Fruit fly (Drosophila melanogaster): ENCODE results near the gene CG11380.

CG11380 gene

DNA sequence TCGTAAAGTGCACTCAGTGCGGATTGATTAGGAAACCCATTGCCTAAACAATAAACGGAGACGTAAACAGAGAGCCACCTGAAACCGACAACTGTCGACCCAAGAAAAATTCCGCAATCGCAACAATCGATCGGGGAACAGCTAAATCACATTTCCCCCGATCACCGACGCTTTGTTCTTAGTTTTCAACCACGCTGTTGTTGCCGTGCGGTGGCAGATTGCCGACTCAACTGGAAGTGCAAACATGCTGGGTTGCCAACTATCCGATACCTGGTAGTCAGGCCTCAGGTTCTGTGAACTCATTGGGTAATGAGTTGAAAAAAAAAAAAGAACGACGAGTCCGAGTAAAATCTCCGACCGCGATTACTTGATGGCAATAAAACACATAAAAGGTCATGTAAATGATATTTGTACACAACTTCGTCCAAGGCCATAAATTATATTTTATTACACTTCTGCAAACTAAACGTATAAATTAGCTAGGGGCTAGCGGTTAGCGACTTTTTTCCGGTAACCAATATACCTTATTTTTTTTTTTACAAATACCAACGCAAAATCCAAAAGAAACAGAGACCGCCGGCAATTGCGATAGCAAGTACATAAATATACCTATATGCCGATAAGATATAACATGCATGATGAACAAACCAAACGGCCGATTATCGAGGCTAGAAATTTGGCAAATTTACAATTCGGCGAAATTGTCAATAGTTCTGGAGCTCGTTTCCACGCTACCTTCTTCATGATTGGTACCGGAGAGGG lies 20.8 kb upstream of the CG11380 start, which contains the start of gene CG11378:
Gene CG11378 (plus strand): TSS at position 712 of the 762 bp plus-strand sequence.
- TF ChIP-seq Hr83 (GFP tag; optimal IDR thresholded peaks at IDR 0.05; ENCODE audit: poor library complexity, severe bottlenecking) (no peak), fru (GFP tag; optimal IDR thresholded peaks at IDR 0.05) (peak; percentile 4)

DNA sequence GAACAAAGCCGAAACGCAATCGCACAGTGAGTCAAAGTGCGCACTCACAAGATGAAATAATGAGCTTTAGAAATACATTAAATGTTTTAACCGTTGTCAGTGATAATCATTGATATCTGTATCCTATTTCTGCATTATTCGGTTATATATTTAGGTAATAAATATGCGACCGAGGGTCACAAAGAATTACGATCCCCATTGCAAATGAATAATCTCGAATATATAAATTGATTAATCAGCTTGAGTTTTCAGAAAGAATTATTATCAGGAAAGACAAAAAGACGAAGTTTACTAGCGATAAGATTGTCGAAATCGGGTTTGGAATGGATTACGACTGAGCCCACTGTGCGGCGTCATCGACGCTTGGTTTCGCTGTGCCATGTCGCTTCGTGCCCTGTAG lies 20.1 kb upstream of the CG11380 start:
- peak; percentile 6 for TF ChIP-seq CG9705 (GFP tag; optimal IDR thresholded peaks at IDR 0.05)
- TF ChIP-seq rgr (GFP tag; optimal IDR thresholded peaks at IDR 0.05) = peak; percentile 38
- TF ChIP-seq h (GFP tag; optimal IDR thresholded peaks at IDR 0.05) = peak; percentile 63
- TF ChIP-seq psq (GFP tag; optimal IDR thresholded peaks at IDR 0.05) = peak; percentile 37
- peak; percentile 60 for TF ChIP-seq fru (GFP tag; optimal IDR thresholded peaks at IDR 0.05)
- no peak for TF ChIP-seq usp (GFP tag; optimal IDR thresholded peaks at IDR 0.05)
- no peak for TF ChIP-seq Abd-B (GFP tag; optimal IDR thresholded peaks at IDR 0.05)
- peak; percentile 42 for TF ChIP-seq Hnf4 (GFP tag; optimal IDR thresholded peaks at IDR 0.05)
- no peak for TF ChIP-seq Vsx2 (GFP tag; optimal IDR thresholded peaks at IDR 0.05; ENCODE audit: partially characterized antibody)
- TF ChIP-seq Myc (optimal IDR thresholded peaks at IDR 0.05) = no peak
- peak; percentile 56 for TF ChIP-seq HLH106 (tag; optimal IDR thresholded peaks at IDR 0.05)
- no peak for TF ChIP-seq Dif (GFP tag; optimal IDR thresholded peaks at IDR 0.05; ENCODE audit: partially characterized antibody)
- peak; percentile 51 for TF ChIP-seq br (GFP tag; optimal IDR thresholded peaks at IDR 0.05)
- TF ChIP-seq woc (GFP tag; optimal IDR thresholded peaks at IDR 0.05) = peak; percentile 0
- peak; percentile 37 for TF ChIP-seq ey (GFP tag; optimal IDR thresholded peaks at IDR 0.05)
- no peak for TF ChIP-seq dl (GFP tag; optimal IDR thresholded peaks at IDR 0.05; ENCODE audit: insufficient read depth in 1 of 2, partially characterized antibody in 2 of 2)
- peak; percentile 23 for TF ChIP-seq dmrt93B (GFP tag; optimal IDR thresholded peaks at IDR 0.05)
- TF ChIP-seq N (GFP tag; optimal IDR thresholded peaks at IDR 0.05) = no peak
- peak; percentile 30 for TF ChIP-seq OdsH (GFP tag; optimal IDR thresholded peaks at IDR 0.05)
- peak in 1 of 2 experiments; percentile 65 for TF ChIP-seq foxo (GFP tag; optimal IDR thresholded peaks at IDR 0.05)
- peak; percentile 38 for TF ChIP-seq Sp1 (GFP tag; optimal IDR thresholded peaks at IDR 0.05)

DNA sequence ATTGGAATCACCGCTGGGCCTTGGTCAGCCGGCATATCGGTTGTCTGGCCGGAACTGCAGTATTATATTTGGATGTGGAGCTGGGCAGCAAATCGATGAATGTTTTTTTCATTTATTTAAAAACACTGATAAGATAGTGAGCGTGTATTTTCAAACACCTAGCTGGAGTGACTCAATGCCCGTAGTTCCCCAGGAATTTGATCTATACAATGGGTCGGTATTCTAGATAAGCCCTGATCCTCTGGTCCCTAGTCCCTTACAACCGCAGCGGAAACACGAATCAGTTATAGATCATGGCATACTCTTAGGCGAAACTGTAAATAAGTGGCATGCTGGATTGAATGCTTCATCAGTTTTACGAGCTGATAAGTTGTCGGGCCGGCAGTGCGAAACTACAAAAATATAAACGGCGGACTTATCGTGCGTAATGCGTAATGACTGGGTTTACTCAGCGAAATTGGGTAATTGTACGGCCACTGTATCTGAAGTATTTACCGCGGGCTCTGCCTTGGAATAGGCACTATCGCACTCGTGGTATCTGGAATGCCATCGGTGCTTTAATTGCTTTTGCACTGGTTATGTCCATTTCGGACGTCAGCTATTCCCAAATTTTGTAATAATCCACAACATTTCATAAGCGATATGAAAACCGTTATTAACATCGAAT lies 18.2 kb upstream of the CG11380 start:
- no peak for TF ChIP-seq jim (GFP tag; optimal IDR thresholded peaks at IDR 0.05)
- TF ChIP-seq rgr (GFP tag; optimal IDR thresholded peaks at IDR 0.05) = no peak
- no peak for TF ChIP-seq Hnf4 (GFP tag; optimal IDR thresholded peaks at IDR 0.05)
- no peak for TF ChIP-seq sage (GFP tag; optimal IDR thresholded peaks at IDR 0.05)
- no peak for TF ChIP-seq dsf (GFP tag; optimal IDR thresholded peaks at IDR 0.05; ENCODE audit: borderline replicate concordance)
- no peak for TF ChIP-seq Myc (optimal IDR thresholded peaks at IDR 0.05)
- TF ChIP-seq CG32264 (GFP tag; optimal IDR thresholded peaks at IDR 0.05) = no peak
- TF ChIP-seq pan (optimal IDR thresholded peaks at IDR 0.05) = no peak
- no peak for TF ChIP-seq CrebA (GFP tag; optimal IDR thresholded peaks at IDR 0.05; ENCODE audit: borderline replicate concordance)
- no peak for TF ChIP-seq foxo (GFP tag; optimal IDR thresholded peaks at IDR 0.05)
- no peak for TF ChIP-seq ey (GFP tag; optimal IDR thresholded peaks at IDR 0.05)
- TF ChIP-seq fru (GFP tag; optimal IDR thresholded peaks at IDR 0.05) = no peak
- TF ChIP-seq Abd-B (GFP tag; optimal IDR thresholded peaks at IDR 0.05) = no peak
- no peak for TF ChIP-seq lola (GFP tag; optimal IDR thresholded peaks at IDR 0.05)

DNA sequence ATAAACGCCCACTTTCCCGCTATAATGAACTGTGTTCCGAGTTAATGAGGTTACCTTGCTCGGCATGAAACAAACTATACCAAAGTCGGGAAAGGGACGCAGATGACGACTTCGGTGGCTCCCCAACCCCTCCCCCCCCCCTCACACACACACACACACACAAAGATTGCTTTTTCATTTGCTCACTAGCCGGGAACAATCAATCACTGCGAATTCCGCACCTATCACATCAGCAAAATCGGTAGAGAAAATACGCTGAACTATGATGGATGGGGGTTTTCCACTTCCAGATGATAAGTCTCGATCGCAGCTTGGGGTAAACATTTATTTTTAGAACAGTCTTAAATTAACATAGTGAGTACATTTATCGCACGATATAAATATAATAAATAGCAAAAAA lies 17.5 kb upstream of the CG11380 start:
- TF ChIP-seq Vsx2 (GFP tag; optimal IDR thresholded peaks at IDR 0.05; ENCODE audit: partially characterized antibody) (no peak), rgr (GFP tag; optimal IDR thresholded peaks at IDR 0.05) (no peak), Dfd (GFP tag; optimal IDR thresholded peaks at IDR 0.05) (peak; percentile 54)

DNA sequence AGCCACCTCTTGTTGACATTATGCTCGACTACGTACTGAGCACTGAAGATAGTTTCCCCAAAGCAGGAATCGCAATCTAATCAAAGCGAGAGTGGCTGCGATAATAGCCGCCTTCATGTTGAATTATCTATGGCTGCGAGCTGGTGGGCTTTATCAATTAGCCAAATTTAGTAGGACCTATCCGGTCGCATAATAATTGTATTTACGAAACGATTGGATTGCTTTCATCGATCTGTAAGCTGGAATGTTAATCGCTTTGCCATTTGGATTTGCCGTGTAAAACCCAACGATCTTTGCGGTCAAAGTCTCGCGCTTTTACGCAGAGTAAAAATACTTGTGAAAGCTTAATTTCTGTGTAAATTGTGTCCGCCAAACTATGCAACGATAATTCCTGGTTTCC lies 15.1 kb upstream of the CG11380 start, which contains the start of gene CG11384:
Gene CG11384 (minus strand): TSS at position 43 of the 400 bp plus-strand sequence.
- no peak for TF ChIP-seq CG32264 (GFP tag; optimal IDR thresholded peaks at IDR 0.05)
- no peak for TF ChIP-seq rgr (GFP tag; optimal IDR thresholded peaks at IDR 0.05)
- TF ChIP-seq lola (GFP tag; optimal IDR thresholded peaks at IDR 0.05) = no peak
- TF ChIP-seq tai (GFP tag; optimal IDR thresholded peaks at IDR 0.05) = no peak
- TF ChIP-seq foxo (GFP tag; optimal IDR thresholded peaks at IDR 0.05) = no peak
- no peak for TF ChIP-seq Hnf4 (GFP tag; optimal IDR thresholded peaks at IDR 0.05)
- TF ChIP-seq br (GFP tag; optimal IDR thresholded peaks at IDR 0.05) = no peak
- no peak for TF ChIP-seq Hr78 (GFP tag; optimal IDR thresholded peaks at IDR 0.05)
- no peak for TF ChIP-seq Vsx2 (GFP tag; optimal IDR thresholded peaks at IDR 0.05; ENCODE audit: partially characterized antibody)
- no peak for TF ChIP-seq HLH106 (tag; optimal IDR thresholded peaks at IDR 0.05)
- TF ChIP-seq CrebA (GFP tag; optimal IDR thresholded peaks at IDR 0.05; ENCODE audit: borderline replicate concordance) = no peak
- TF ChIP-seq fru (GFP tag; optimal IDR thresholded peaks at IDR 0.05) = no peak
- no peak for TF ChIP-seq Mio (GFP tag; optimal IDR thresholded peaks at IDR 0.05)
- TF ChIP-seq sage (GFP tag; optimal IDR thresholded peaks at IDR 0.05) = no peak
- TF ChIP-seq ey (GFP tag; optimal IDR thresholded peaks at IDR 0.05) = no peak
- TF ChIP-seq h (GFP tag; optimal IDR thresholded peaks at IDR 0.05) = no peak
